Worm (Caenorhabditis elegans) whole organism, late embryonic: ENCODE results near the gene K11E4.1.
A peak's percentile ranks its signal among the peaks of the same experiment; 100 is the strongest.

Experiments used
- K09A11.1 ChIP-seq: sonication (generic microtip); optimal IDR thresholded peaks from 2 replicates; lab custom pipeline; 2017; ENCODE audit warnings: antibody characterized with exemption, mild to moderate bottlenecking, missing genetic modification characterization, missing compliant biosample characterization; ENCODE audit not compliant: insufficient read depth
- T23F11.4 ChIP-seq: fragments of 200-800 bp; sonication (Bioruptor generic); optimal IDR thresholded peaks from 2 replicates; lab custom pipeline; 2018; ENCODE audit warnings: mild to moderate bottlenecking, missing genetic modification characterization, missing compliant biosample characterization
- Y22D7AL.16 ChIP-seq: sonication (generic microtip); optimal IDR thresholded peaks from 2 replicates; lab custom pipeline; 2016; ENCODE audit warnings: missing genetic modification characterization, missing compliant biosample characterization
- ama-1 ChIP-seq: fragments of 150-350 bp; optimal IDR thresholded peaks from 2 replicates; lab custom pipeline; 2014
- ceh-19 ChIP-seq: fragments of 200-800 bp; sonication (Bioruptor generic); optimal IDR thresholded peaks from 2 replicates; lab custom pipeline; 2018; ENCODE audit warnings: mild to moderate bottlenecking, missing genetic modification characterization, missing compliant biosample characterization
- ceh-2 ChIP-seq: sonication (generic microtip); optimal IDR thresholded peaks from 2 replicates; lab custom pipeline; 2016; ENCODE audit warnings: missing genotype, missing genetic modification characterization, missing compliant biosample characterization
- ceh-24 ChIP-seq: sonication (generic microtip); optimal IDR thresholded peaks from 2 replicates; lab custom pipeline; 2016; ENCODE audit warnings: mild to moderate bottlenecking, missing genetic modification characterization, missing compliant biosample characterization
- ceh-34 ChIP-seq: sonication (generic microtip); optimal IDR thresholded peaks from 2 replicates; lab custom pipeline; 2016; ENCODE audit warnings: mild to moderate bottlenecking, missing genetic modification characterization, missing compliant biosample characterization
- ceh-45 ChIP-seq: fragments of 200-800 bp; sonication (Bioruptor generic); IDR thresholded peaks from 2 replicates; pipeline ENCODE4 v1.3.6; 2022; ENCODE audit warnings: missing genetic modification reagents, missing genetic modification characterization, missing compliant biosample characterization
- ceh-48 ChIP-seq: sonication (generic microtip); optimal IDR thresholded peaks from 2 replicates; lab custom pipeline; 2016; ENCODE audit warnings: missing genetic modification characterization, inconsistent platforms, missing compliant biosample characterization
- ceh-9 ChIP-seq: sonication (generic microtip); optimal IDR thresholded peaks from 2 replicates; lab custom pipeline; 2016; ENCODE audit warnings: mild to moderate bottlenecking, missing genetic modification characterization, inconsistent platforms, missing compliant biosample characterization
- dve-1 ChIP-seq: sonication (generic microtip); optimal IDR thresholded peaks from 2 replicates; lab custom pipeline; 2017; ENCODE audit warnings: antibody characterized with exemption, mild to moderate bottlenecking, missing genetic modification characterization, missing compliant biosample characterization
- elt-2 ChIP-seq: sonication (generic microtip); optimal IDR thresholded peaks from 2 replicates; lab custom pipeline; 2016; ENCODE audit warnings: missing genetic modification reagents, missing genetic modification characterization, missing compliant biosample characterization
- elt-4 ChIP-seq: sonication (generic microtip); optimal IDR thresholded peaks from 2 replicates; lab custom pipeline; 2016; ENCODE audit warnings: missing genetic modification characterization, missing compliant biosample characterization
- eyg-1 ChIP-seq: sonication (generic microtip); optimal IDR thresholded peaks from 2 replicates; lab custom pipeline; 2016; ENCODE audit warnings: missing genotype, missing genetic modification characterization, missing compliant biosample characterization
- fax-1 ChIP-seq: sonication (generic microtip); optimal IDR thresholded peaks from 2 replicates; lab custom pipeline; 2016; ENCODE audit warnings: missing genotype, missing genetic modification characterization, missing compliant biosample characterization
- fkh-10 ChIP-seq: fragments of 150-350 bp; optimal IDR thresholded peaks from 2 replicates; lab custom pipeline; 2014; ENCODE audit warnings: missing biosample characterization, missing genetic modification reagents, missing genetic modification characterization
- gmeb-2 ChIP-seq: sonication (generic microtip); optimal IDR thresholded peaks from 2 replicates; lab custom pipeline; 2016; ENCODE audit warnings: missing genetic modification characterization, inconsistent platforms, missing compliant biosample characterization
- hlh-15 ChIP-seq: sonication (generic microtip); optimal IDR thresholded peaks from 2 replicates; lab custom pipeline; 2016; ENCODE audit warnings: missing genetic modification characterization, missing compliant biosample characterization
- hlh-6 ChIP-seq: sonication (generic microtip); optimal IDR thresholded peaks from 2 replicates; lab custom pipeline; 2016; ENCODE audit warnings: missing genotype, missing genetic modification characterization, missing compliant biosample characterization
- hlh-8 ChIP-seq: sonication (generic microtip); optimal IDR thresholded peaks from 2 replicates; lab custom pipeline; 2016; ENCODE audit warnings: missing genotype, missing genetic modification characterization, missing compliant biosample characterization
- lin-11 ChIP-seq: fragments of 200-800 bp; sonication (Bioruptor generic); optimal IDR thresholded peaks from 2 replicates; lab custom pipeline; 2018; ENCODE audit warnings: mild to moderate bottlenecking, missing genetic modification characterization, missing compliant biosample characterization
- madf-2 ChIP-seq: sonication (generic microtip); optimal IDR thresholded peaks from 2 replicates; lab custom pipeline; 2017; ENCODE audit warnings: missing genetic modification characterization, missing compliant biosample characterization
- mec-3 ChIP-seq: sonication (generic microtip); optimal IDR thresholded peaks from 2 replicates; lab custom pipeline; 2016; ENCODE audit warnings: borderline replicate concordance, missing genetic modification characterization, missing compliant biosample characterization
- nfya-1 ChIP-seq: sonication (generic microtip); optimal IDR thresholded peaks from 2 replicates; lab custom pipeline; 2017; ENCODE audit warnings: missing genetic modification characterization, mild to moderate bottlenecking, missing compliant biosample characterization, antibody characterized with exemption, moderate library complexity
- nhr-232 ChIP-seq: sonication (generic microtip); optimal IDR thresholded peaks from 2 replicates; lab custom pipeline; 2016; ENCODE audit warnings: missing genetic modification characterization, missing compliant biosample characterization
- npax-4 ChIP-seq: sonication (generic microtip); optimal IDR thresholded peaks from 2 replicates; lab custom pipeline; 2016; ENCODE audit warnings: missing genetic modification characterization, missing compliant biosample characterization
- odd-2 ChIP-seq: sonication (generic microtip); optimal IDR thresholded peaks from 2 replicates; lab custom pipeline; 2017; ENCODE audit warnings: antibody characterized with exemption, mild to moderate bottlenecking, missing genetic modification characterization, missing compliant biosample characterization
- ref-2 ChIP-seq: sonication (generic microtip); optimal IDR thresholded peaks from 2 replicates; lab custom pipeline; 2016; ENCODE audit warnings: missing genetic modification characterization, missing compliant biosample characterization
- rnt-1 ChIP-seq: sonication (generic microtip); optimal IDR thresholded peaks from 2 replicates; lab custom pipeline; 2016; ENCODE audit warnings: missing genetic modification characterization, missing compliant biosample characterization
- sdc-2 ChIP-seq: sonication (generic microtip); optimal IDR thresholded peaks from 2 replicates; lab custom pipeline; 2016; ENCODE audit warnings: missing genotype, missing genetic modification characterization, missing compliant biosample characterization
- sox-2 ChIP-seq: fragments of 200-800 bp; sonication (Bioruptor generic); IDR thresholded peaks from 2 replicates; pipeline ENCODE4 v1.3.6; 2022; ENCODE audit warnings: missing genetic modification reagents, missing genetic modification characterization, missing compliant biosample characterization
- sox-4 ChIP-seq: sonication (generic microtip); optimal IDR thresholded peaks from 2 replicates; lab custom pipeline; 2017; ENCODE audit warnings: mild to moderate bottlenecking, missing genetic modification characterization, inconsistent platforms, missing compliant biosample characterization
- tbx-2 ChIP-seq: sonication (generic microtip); optimal IDR thresholded peaks from 2 replicates; lab custom pipeline; 2016; ENCODE audit warnings: missing genetic modification characterization, missing compliant biosample characterization
- unc-86 ChIP-seq: sonication (generic microtip); optimal IDR thresholded peaks from 2 replicates; lab custom pipeline; 2016; ENCODE audit warnings: missing genetic modification characterization, missing compliant biosample characterization
- zip-5 ChIP-seq: sonication (generic microtip); optimal IDR thresholded peaks from 2 replicates; lab custom pipeline; 2016; ENCODE audit warnings: missing genetic modification characterization, missing compliant biosample characterization

The K11E4.1 gene

ce11 chrX:13714710-13715109, 753 bp downstream of the K11E4.1 start:
- TF ChIP-seq sox-2 (GFP tag; lab: Robert Waterston, UW): no peak
- no peak for TF ChIP-seq odd-2 (tag; lab: Kevin White, UChicago)
- no peak for TF ChIP-seq ceh-9 (tag; lab: Kevin White, UChicago)
- TF ChIP-seq ama-1 (lab: Kevin White, UChicago): no peak
- TF ChIP-seq ceh-48 (tag; lab: Kevin White, UChicago): no peak
- no peak for TF ChIP-seq hlh-6
- TF ChIP-seq fkh-10: no peak
- TF ChIP-seq zip-5 (tag; lab: Kevin White, UChicago): no peak
- TF ChIP-seq fax-1 (tag; lab: Kevin White, UChicago): no peak
- no peak for TF ChIP-seq sdc-2 (tag; lab: Kevin White, UChicago)
- no peak for TF ChIP-seq sox-4 (tag; lab: Kevin White, UChicago)

- no peak for TF ChIP-seq gmeb-2 (tag; lab: Kevin White, UChicago)
- TF ChIP-seq dve-1: peak; percentile 59
- TF ChIP-seq ceh-9 (tag; lab: Kevin White, UChicago): no peak
- no peak for TF ChIP-seq hlh-15 (tag; lab: Kevin White, UChicago)
- no peak for TF ChIP-seq nfya-1
- no peak for TF ChIP-seq T23F11.4 (GFP tag; lab: Kevin White, UChicago)
- peak; percentile 26 for TF ChIP-seq sox-4 (tag; lab: Kevin White, UChicago)
- no peak for TF ChIP-seq K09A11.1 (tag; lab: Kevin White, UChicago)
- TF ChIP-seq ceh-2: no peak
- TF ChIP-seq ceh-19: no peak
- no peak for TF ChIP-seq ceh-24 (tag; lab: Kevin White, UChicago)
- peak; percentile 11 for TF ChIP-seq rnt-1 (tag; lab: Kevin White, UChicago)
- TF ChIP-seq ceh-45 (GFP tag; lab: Robert Waterston, UW): 0 out of 2 replicates have a peak, but pooled peaks have one; percentile 16
- no peak for TF ChIP-seq elt-4 (tag; lab: Kevin White, UChicago)
- TF ChIP-seq Y22D7AL.16: no peak
- TF ChIP-seq madf-2 (tag; lab: Kevin White, UChicago): no peak
- TF ChIP-seq elt-2 (tag; lab: Kevin White, UChicago): peak; percentile 41
- no peak for TF ChIP-seq eyg-1 (tag; lab: Kevin White, UChicago)
- TF ChIP-seq lin-11 (tag; lab: Kevin White, UChicago): no peak
- no peak for TF ChIP-seq ceh-34 (tag; lab: Kevin White, UChicago)
- no peak for TF ChIP-seq odd-2 (tag; lab: Kevin White, UChicago)
- no peak for TF ChIP-seq nhr-232 (tag; lab: Kevin White, UChicago)
- no peak for TF ChIP-seq hlh-8 (tag; lab: Kevin White, UChicago)
- TF ChIP-seq npax-4 (tag; lab: Kevin White, UChicago): no peak
- TF ChIP-seq unc-86 (tag; lab: Kevin White, UChicago): no peak
- no peak for TF ChIP-seq mec-3 (tag; lab: Kevin White, UChicago)
- peak; percentile 71 for TF ChIP-seq sdc-2 (tag; lab: Kevin White, UChicago)
These were observed 2.4 kb downstream of the K11E4.1 start for ce11 chrX:13716313-13716712.

- TF ChIP-seq madf-2 (tag; lab: Kevin White, UChicago) (no peak), unc-86 (tag; lab: Kevin White, UChicago) (no peak), fkh-10 (no peak), tbx-2 (no peak), mec-3 (tag; lab: Kevin White, UChicago) (no peak), ref-2 (tag; lab: Kevin White, UChicago) (no peak), sox-2 (GFP tag; lab: Robert Waterston, UW) (no peak)
These were observed 3.2 kb downstream of the K11E4.1 start, which contains the start of gene shc-3 for ce11 chrX:13717053-13717671. shc-3 (plus strand) TSS chrX:13717536.
